Worm (Caenorhabditis elegans): ENCODE data around the gene D1014.5.
A peak's percentile ranks its signal among the peaks of the same experiment; 100 is the strongest.

The D1014.5 gene

ce11 chrV:8157446-8157845, 34.0 kb downstream of the D1014.5 start, which contains the start of gene sul-2:
sul-2 (plus strand) TSS chrV:8157746.
- TF ChIP-seq nhr-12 (tag; optimal IDR thresholded peaks at IDR 0.05) (no peak), nhr-21 (tag; optimal IDR thresholded peaks at IDR 0.05) (no peak), F13H6.1 (tag; optimal IDR thresholded peaks at IDR 0.05) (no peak), nhr-129 (tag; optimal IDR thresholded peaks at IDR 0.05) (no peak), unc-55 (GFP tag; optimal IDR thresholded peaks at IDR 0.05) (no peak), nhr-77 (tag; optimal IDR thresholded peaks at IDR 0.05) (no peak), nhr-10 (tag; optimal IDR thresholded peaks at IDR 0.05) (no peak), egl-27 (tag; optimal IDR thresholded peaks at IDR 0.05) (no peak), mab-5 (tag; optimal IDR thresholded peaks at IDR 0.05) (no peak), unc-62 (GFP tag; optimal IDR thresholded peaks at IDR 0.05) (no peak)

ce11 chrV:8159629-8160028, 36.1 kb downstream of the D1014.5 start, which contains the start of gene F20D6.6:
F20D6.6 (plus strand) TSS chrV:8159929.
- TF ChIP-seq nhr-129 (tag; optimal IDR thresholded peaks at IDR 0.05) (no peak), nhr-25 (tag; optimal IDR thresholded peaks at IDR 0.05) (no peak), nhr-6 (tag; optimal IDR thresholded peaks at IDR 0.05) (no peak), sma-3 (GFP tag; optimal IDR thresholded peaks at IDR 0.05) (no peak), alr-1 (tag; optimal IDR thresholded peaks at IDR 0.05) (no peak)

- no peak for TF ChIP-seq lin-13 (GFP tag; optimal IDR thresholded peaks at IDR 0.05)
- no peak for TF ChIP-seq zag-1 (tag; optimal IDR thresholded peaks at IDR 0.05)
- TF ChIP-seq sma-9 (GFP tag; optimal IDR thresholded peaks at IDR 0.05): peak; percentile 64
- TF ChIP-seq sma-9 (tag; optimal IDR thresholded peaks at IDR 0.05): no peak
- peak; percentile 18 for TF ChIP-seq fos-1 (tag; optimal IDR thresholded peaks at IDR 0.05)
- TF ChIP-seq aly-2 (tag; optimal IDR thresholded peaks at IDR 0.05): no peak
- no peak for TF ChIP-seq nhr-10 (tag; optimal IDR thresholded peaks at IDR 0.05)
These were observed 38.2 kb downstream of the D1014.5 start, which contains the start of gene F20D6.5 for ce11 chrV:8161699-8162098. F20D6.5 (plus strand) TSS chrV:8161957.

ce11 chrV:8163199-8163598, 39.7 kb downstream of the D1014.5 start:
- no peak for TF ChIP-seq ztf-4 (tag; optimal IDR thresholded peaks at IDR 0.05)
- TF ChIP-seq sem-4 (tag; optimal IDR thresholded peaks at IDR 0.05): no peak
- TF ChIP-seq skn-1 (tag; optimal IDR thresholded peaks at IDR 0.05): no peak
- TF ChIP-seq fos-1 (tag; optimal IDR thresholded peaks at IDR 0.05): no peak
- no peak for TF ChIP-seq nhr-6 (tag; optimal IDR thresholded peaks at IDR 0.05)
- TF ChIP-seq dmd-4 (tag; optimal IDR thresholded peaks at IDR 0.05): no peak
- TF ChIP-seq nhr-21 (tag; optimal IDR thresholded peaks at IDR 0.05): no peak
- TF ChIP-seq aly-2 (tag; optimal IDR thresholded peaks at IDR 0.05): no peak
- no peak for TF ChIP-seq elt-3 (tag; optimal IDR thresholded peaks at IDR 0.05)
- TF ChIP-seq ztf-11 (tag; optimal IDR thresholded peaks at IDR 0.05): no peak

DNA sequence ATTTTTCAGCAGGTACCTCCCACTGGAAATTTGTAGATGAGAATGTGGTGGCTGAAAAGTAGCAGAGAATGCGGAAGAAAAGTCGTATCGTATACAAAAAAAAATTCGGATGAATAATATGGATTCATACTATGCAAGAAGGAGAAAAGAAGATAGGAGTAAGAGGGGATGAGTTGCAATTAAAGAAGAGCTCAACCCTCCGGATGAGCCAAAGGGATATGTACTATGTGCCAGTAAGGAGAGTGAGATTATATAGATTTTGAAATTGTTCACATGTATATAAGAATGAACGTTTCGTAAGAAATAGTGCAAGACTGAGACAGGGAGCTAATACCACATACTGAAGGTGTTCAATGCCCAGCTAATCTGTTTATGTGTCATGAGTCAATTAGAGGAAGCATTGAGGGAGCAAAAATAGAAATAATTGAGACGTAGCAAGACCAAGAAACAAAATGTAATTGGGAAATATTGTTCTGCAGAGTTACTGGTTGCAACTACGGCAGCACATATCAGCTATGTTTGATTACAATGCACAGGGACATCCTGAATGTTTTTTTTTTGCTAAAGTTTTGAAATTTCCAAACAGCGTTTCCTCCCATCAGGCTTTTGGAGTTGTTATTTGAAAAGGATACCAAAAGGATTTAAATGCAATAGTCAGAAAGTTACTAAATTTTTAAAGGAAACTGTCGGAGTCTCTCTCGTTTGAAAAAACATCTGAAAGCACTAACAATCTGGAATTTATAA, 44.9 kb downstream of the D1014.5 start, which contains the start of gene F20D6.8:
F20D6.8 (minus strand) TSS at position 51 of the 744 bp plus-strand sequence.
- TF ChIP-seq nhr-6 (tag; optimal IDR thresholded peaks at IDR 0.05) (no peak), gmeb-1 (tag; optimal IDR thresholded peaks at IDR 0.05) (no peak), egl-27 (tag; optimal IDR thresholded peaks at IDR 0.05) (no peak), C34F6.9 (tag; optimal IDR thresholded peaks at IDR 0.05) (no peak), sma-9 (GFP tag; optimal IDR thresholded peaks at IDR 0.05) (no peak), sma-9 (tag; optimal IDR thresholded peaks at IDR 0.05) (no peak), elt-1 (tag; optimal IDR thresholded peaks at IDR 0.05) (no peak), F13H6.1 (tag; optimal IDR thresholded peaks at IDR 0.05) (no peak), elt-3 (tag; optimal IDR thresholded peaks at IDR 0.05) (no peak), nhr-12 (tag; optimal IDR thresholded peaks at IDR 0.05) (no peak), nhr-21 (tag; optimal IDR thresholded peaks at IDR 0.05) (no peak)

ce11 chrV:8169150-8169549, 45.7 kb downstream of the D1014.5 start:
- TF ChIP-seq ztf-1 (GFP tag; conservative IDR thresholded peaks at IDR 0.05) (no peak), unc-55 (GFP tag; optimal IDR thresholded peaks at IDR 0.05) (peak; percentile 56)

ce11 chrV:8170300-8170699, 46.8 kb downstream of the D1014.5 start:
- TF ChIP-seq snpc-4 (tag; optimal IDR thresholded peaks at IDR 0.05): no peak
- TF ChIP-seq nhr-25 (tag; optimal IDR thresholded peaks at IDR 0.05): no peak
- TF ChIP-seq nhr-21 (tag; optimal IDR thresholded peaks at IDR 0.05): no peak
- no peak for TF ChIP-seq sma-3 (GFP tag; optimal IDR thresholded peaks at IDR 0.05)
